Fruit fly (Drosophila melanogaster) Kc167 (cell line): Measurements from ENCODE around the gene VhaM9.7-d.

Experiments used
- Myc ChIP-seq: fragments of >200 bp; optimal IDR thresholded peaks from 2 replicates; lab custom pipeline; 2017; ENCODE audit warnings: missing external identifiers
- Sin3A ChIP-seq: fragments of >200 bp; optimal IDR thresholded peaks from 2 replicates; lab custom pipeline; 2018; ENCODE audit warnings: missing external identifiers
- h ChIP-seq: fragments of >200 bp; optimal IDR thresholded peaks from 3 replicates; lab custom pipeline; 2018; ENCODE audit warnings: missing external identifiers
- insv ChIP-seq: fragments of >200 bp; optimal IDR thresholded peaks from 3 replicates; lab custom pipeline; 2018; ENCODE audit warnings: missing external identifiers
- psq ChIP-seq: fragments of >200 bp; optimal IDR thresholded peaks from 2 replicates; lab custom pipeline; 2017; ENCODE audit warnings: missing external identifiers
- ttk ChIP-seq: sonication (Bioruptor generic); optimal IDR thresholded peaks from 2 replicates; lab custom pipeline; 2017; ENCODE audit warnings: missing external identifiers

DNA sequence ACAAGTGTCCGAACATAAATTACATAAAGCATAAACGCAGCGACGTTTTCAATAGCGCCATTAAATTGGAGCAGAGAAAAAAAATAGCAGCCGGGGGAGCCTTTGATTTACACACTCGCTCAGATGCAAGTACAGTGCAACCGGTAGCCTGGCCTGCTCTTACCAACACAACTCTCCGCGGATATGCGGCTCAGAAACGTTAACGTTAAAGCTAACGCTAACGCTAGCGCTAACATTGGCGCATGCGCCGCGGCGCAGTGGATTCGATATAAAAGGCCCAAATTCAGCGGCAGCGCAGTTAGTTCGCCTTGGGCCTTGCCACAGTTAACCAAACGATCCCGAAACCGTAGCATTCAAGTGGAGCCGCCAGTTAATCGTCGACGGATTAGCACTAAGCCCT, 39.3 kb downstream of the VhaM9.7-d start, which contains the start of gene Pxd:
- no peak for TF ChIP-seq psq (lab: Kevin White, UChicago)
- no peak for TF ChIP-seq Sin3A (lab: Kevin White, UChicago)
- no peak for TF ChIP-seq h (lab: Kevin White, UChicago)
- no peak for TF ChIP-seq ttk (lab: Kevin White, UChicago)
- no peak for TF ChIP-seq insv (lab: Kevin White, UChicago)
- TF ChIP-seq Myc (lab: Kevin White, UChicago) = no peak
